Worm (Caenorhabditis elegans) whole organism, L1 larva: Measurements from ENCODE around the gene C26F1.1.
A peak's percentile ranks its signal among the peaks of the same experiment; 100 is the strongest.

Source experiments
- C16A3.4 ChIP-seq: fragments of 150-350 bp; optimal IDR thresholded peaks from 2 replicates; lab custom pipeline; 2014; ENCODE audit warnings: missing biosample characterization, missing genetic modification characterization
- C34B4.2 ChIP-seq: sonication (generic microtip); optimal IDR thresholded peaks from 2 replicates; lab custom pipeline; 2017; ENCODE audit warnings: mild to moderate bottlenecking, missing genetic modification characterization, missing compliant biosample characterization
- F16B12.6 ChIP-seq: fragments of 150-350 bp; optimal IDR thresholded peaks from 2 replicates; lab custom pipeline; 2014; ENCODE audit warnings: missing biosample characterization, missing genetic modification characterization
- aly-2 ChIP-seq: fragments of 150-350 bp; optimal IDR thresholded peaks from 2 replicates; lab custom pipeline; 2014; ENCODE audit warnings: missing biosample characterization, missing genetic modification characterization
- ama-1 ChIP-seq: fragments of 150-350 bp; optimal IDR thresholded peaks from 2 replicates; lab custom pipeline; 2014
- dsc-1 ChIP-seq: sonication (generic microtip); optimal IDR thresholded peaks from 2 replicates; lab custom pipeline; 2016; ENCODE audit warnings: mild to moderate bottlenecking, missing genetic modification characterization, missing compliant biosample characterization
- efl-1 ChIP-seq, 4 experiments: fragments of 150-350 bp; optimal IDR thresholded peaks in 3 of 4; peaks in 1 of 4; 1 replicate in 1 of 4; 2 replicates in 3 of 4; lab custom pipeline; 2014; ENCODE audit warnings: missing biosample characterization in 2 of 4, missing genetic modification characterization in 2 of 4, missing genetic modification reagents in 2 of 4
- elt-3 ChIP-seq, 6 experiments: fragments of 150-350 bp in 1 of 6; sonication (generic microtip); optimal IDR thresholded peaks; 2 replicates each; lab custom pipeline; 2017 to 2018; ENCODE audit warnings: missing biosample characterization in 6 of 6, missing genetic modification characterization in 6 of 6, inconsistent platforms in 1 of 6
- fkh-10 ChIP-seq: sonication (generic microtip); optimal IDR thresholded peaks from 2 replicates; lab custom pipeline; 2017; ENCODE audit warnings: missing biosample characterization, missing genetic modification reagents, missing genetic modification characterization
- hlh-17 ChIP-seq: fragments of 200-800 bp; sonication (Bioruptor generic); optimal IDR thresholded peaks from 2 replicates; lab custom pipeline; 2018; ENCODE audit warnings: missing genetic modification characterization, mild to moderate bottlenecking, missing compliant biosample characterization, moderate library complexity, borderline replicate concordance
- hpl-2 ChIP-seq: fragments of 150-350 bp; optimal IDR thresholded peaks from 2 replicates; lab custom pipeline; 2014; ENCODE audit warnings: missing biosample characterization, missing genetic modification reagents, missing genetic modification characterization
- lin-14 ChIP-seq: fragments of 200-800 bp; sonication (Bioruptor generic); optimal IDR thresholded peaks from 2 replicates; lab custom pipeline; 2018; ENCODE audit warnings: mild to moderate bottlenecking, missing genetic modification characterization, moderate library complexity, missing compliant biosample characterization
- lin-35 ChIP-seq, 2 experiments: fragments of 150-350 bp; optimal IDR thresholded peaks; 2 replicates each; lab custom pipeline; 2014; ENCODE audit warnings: missing biosample characterization in 2 of 2, missing genetic modification characterization in 2 of 2, missing genetic modification reagents in 2 of 2
- lsy-2 ChIP-seq, 2 experiments: fragments of 150-350 bp; optimal IDR thresholded peaks; 2 replicates each; lab custom pipeline; 2014; ENCODE audit warnings: missing biosample characterization in 2 of 2, missing genetic modification characterization in 2 of 2
- mab-9 ChIP-seq: fragments of 200-800 bp; sonication (Bioruptor generic); IDR thresholded peaks from 2 replicates; pipeline ENCODE4 v1.3.6; 2022; ENCODE audit warnings: missing genetic modification reagents, missing genetic modification characterization, missing compliant biosample characterization
- mdl-1 ChIP-seq, 2 experiments: fragments of 150-350 bp; optimal IDR thresholded peaks; 2 replicates each; lab custom pipeline; 2014 to 2017; ENCODE audit warnings: missing biosample characterization in 2 of 2, missing genetic modification characterization in 2 of 2, inconsistent platforms in 1 of 2
- nhr-19 ChIP-seq: fragments of 200-800 bp; sonication (Bioruptor generic); conservative IDR thresholded peaks from 2 replicates; pipeline ENCODE4 v1.3.6; 2022; ENCODE audit warnings: missing genetic modification characterization, missing compliant biosample characterization
- nhr-20 ChIP-seq: sonication (generic microtip); optimal IDR thresholded peaks from 2 replicates; lab custom pipeline; 2016; ENCODE audit warnings: mild to moderate bottlenecking, missing genetic modification characterization, missing compliant biosample characterization
- nhr-47 ChIP-seq: sonication (generic microtip); optimal IDR thresholded peaks from 2 replicates; lab custom pipeline; 2016; ENCODE audit warnings: mild to moderate bottlenecking, missing genetic modification characterization, moderate library complexity, missing compliant biosample characterization
- nhr-71 ChIP-seq: sonication (generic microtip); optimal IDR thresholded peaks from 2 replicates; lab custom pipeline; 2016; ENCODE audit warnings: mild to moderate bottlenecking, missing genetic modification characterization, moderate library complexity, missing compliant biosample characterization
- nhr-76 ChIP-seq: sonication (generic microtip); optimal IDR thresholded peaks from 2 replicates; lab custom pipeline; 2017; ENCODE audit warnings: missing biosample characterization, missing genetic modification characterization
- nhr-77 ChIP-seq: fragments of 150-350 bp; optimal IDR thresholded peaks from 2 replicates; lab custom pipeline; 2014; ENCODE audit warnings: missing biosample characterization, missing genetic modification characterization
- nhr-84 ChIP-seq: sonication (generic microtip); optimal IDR thresholded peaks from 2 replicates; lab custom pipeline; 2017; ENCODE audit warnings: missing biosample characterization, missing genetic modification characterization
- nhr-85 ChIP-seq: sonication (generic microtip); peaks from one replicate; lab custom pipeline; 2016; ENCODE audit warnings: missing genetic modification characterization, inconsistent platforms, missing compliant biosample characterization
- nhr-90 ChIP-seq: sonication (generic microtip); optimal IDR thresholded peaks from 2 replicates; lab custom pipeline; 2016; ENCODE audit warnings: mild to moderate bottlenecking, missing genetic modification characterization, missing compliant biosample characterization; ENCODE audit not compliant: poor library complexity
- pax-3 ChIP-seq: fragments of 200-800 bp; sonication (Bioruptor generic); optimal IDR thresholded peaks from 2 replicates; lab custom pipeline; 2018; ENCODE audit warnings: mild to moderate bottlenecking, missing genetic modification characterization, moderate library complexity, missing compliant biosample characterization
- rnt-1 ChIP-seq: sonication (generic microtip); optimal IDR thresholded peaks from 2 replicates; lab custom pipeline; 2016; ENCODE audit warnings: mild to moderate bottlenecking, missing genetic modification characterization, moderate library complexity, missing compliant biosample characterization
- snu-23 ChIP-seq: sonication (generic microtip); optimal IDR thresholded peaks from 2 replicates; lab custom pipeline; 2016; ENCODE audit warnings: missing genetic modification characterization, missing compliant biosample characterization
- sptf-1 ChIP-seq: fragments of 150-350 bp; optimal IDR thresholded peaks from 2 replicates; lab custom pipeline; 2014; ENCODE audit warnings: missing biosample characterization, missing genetic modification characterization
- sup-37 ChIP-seq: fragments of 200-800 bp; sonication (Bioruptor generic); optimal IDR thresholded peaks from 2 replicates; lab custom pipeline; 2018; ENCODE audit warnings: mild to moderate bottlenecking, missing genetic modification characterization, missing compliant biosample characterization
- swsn-7 ChIP-seq: sonication (generic microtip); optimal IDR thresholded peaks from 2 replicates; lab custom pipeline; 2016; ENCODE audit warnings: missing genetic modification characterization, missing compliant biosample characterization
- unc-86 ChIP-seq: sonication (generic microtip); optimal IDR thresholded peaks from 2 replicates; lab custom pipeline; 2016; ENCODE audit warnings: missing genetic modification characterization, missing compliant biosample characterization
- vab-15 ChIP-seq: sonication (generic microtip); optimal IDR thresholded peaks from 2 replicates; lab custom pipeline; 2017; ENCODE audit warnings: missing genotype, mild to moderate bottlenecking, missing genetic modification characterization, missing compliant biosample characterization

C26F1.1 gene

DNA sequence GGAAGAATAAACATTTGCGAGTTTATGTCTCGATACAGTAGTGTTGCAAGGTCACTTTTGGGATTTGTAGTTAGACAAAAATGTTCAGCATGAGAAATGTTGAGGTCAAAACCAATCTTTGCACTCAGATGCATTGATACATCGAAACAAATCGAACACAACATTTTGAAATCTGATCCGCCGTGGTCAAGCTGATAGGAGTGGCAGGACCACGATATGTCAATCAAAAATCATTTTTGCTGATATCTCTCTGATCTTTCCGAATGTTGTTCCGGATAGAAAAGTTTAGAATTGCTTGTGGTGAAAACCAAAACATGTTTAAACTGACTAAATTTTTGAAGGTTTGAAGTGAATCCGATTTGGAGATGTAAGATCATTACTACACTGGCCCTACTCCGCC, 40.6 kb downstream of the C26F1.1 start:
- TF ChIP-seq hlh-17 (GFP tag; lab: Kevin White, UChicago) (no peak), C16A3.4 (tag; lab: Kevin White, UChicago) (no peak), pax-3 (tag; lab: Kevin White, UChicago) (no peak), nhr-84 (tag; lab: Kevin White, UChicago) (no peak), C34B4.2 (tag; lab: Kevin White, UChicago) (no peak), unc-86 (tag; lab: Kevin White, UChicago) (no peak), nhr-76 (tag; lab: Kevin White, UChicago) (no peak), sptf-1 (tag; lab: Kevin White, UChicago) (no peak), mab-9 (no peak), F16B12.6 (tag; lab: Kevin White, UChicago) (no peak), lsy-2 (tag; optimal IDR thresholded peaks at IDR 0.05; lab: Kevin White, UChicago) (no peak), efl-1 (optimal IDR thresholded peaks at IDR 0.05; lab: Kevin White, UChicago) (no peak), efl-1 (GFP tag; optimal IDR thresholded peaks at IDR 0.05 in 1 of 2; lab: Kevin White, UChicago) (no peak)

DNA sequence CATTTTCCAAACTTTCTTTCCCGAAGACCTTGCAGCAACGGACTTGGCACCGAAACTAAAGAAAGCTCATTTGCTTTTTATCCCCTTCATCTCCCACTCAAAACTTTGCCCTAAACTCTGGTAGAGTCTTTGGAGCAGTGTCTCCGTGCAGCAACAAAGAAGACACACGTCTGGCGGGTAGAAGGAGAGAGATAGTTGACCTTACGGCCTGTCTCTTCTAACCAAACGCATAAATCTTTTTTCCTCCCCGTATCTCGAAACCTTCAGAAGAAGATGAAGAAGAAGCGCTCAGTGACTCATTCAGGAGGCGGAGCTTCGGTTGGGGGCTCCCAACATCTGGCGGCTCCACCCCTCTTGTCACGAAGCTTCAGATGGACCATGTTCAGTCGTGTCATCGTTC, 41.1 kb downstream of the C26F1.1 start:
- TF ChIP-seq ama-1 (lab: Kevin White, UChicago) (no peak), dsc-1 (tag; lab: Kevin White, UChicago) (peak; percentile 49), rnt-1 (tag; lab: Kevin White, UChicago) (peak; percentile 54)

DNA sequence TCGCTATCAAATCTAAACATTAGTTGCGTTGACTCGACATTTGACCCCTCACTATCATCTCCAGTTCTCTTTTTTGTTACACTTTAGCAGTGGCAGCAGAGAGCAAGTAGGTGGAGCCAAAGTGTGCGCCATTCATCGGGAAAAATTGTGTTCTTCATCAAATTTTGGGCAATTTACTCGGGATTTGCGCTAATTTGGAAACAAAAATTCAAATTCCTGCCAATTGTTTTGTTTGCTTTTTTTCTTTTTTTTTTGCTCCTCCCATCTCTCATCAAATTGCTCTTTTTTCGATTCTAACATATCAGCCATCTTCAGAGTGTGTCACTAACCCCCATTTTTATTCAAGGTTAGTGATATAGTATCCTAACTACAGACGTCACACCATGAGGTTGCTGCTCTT, 41.7 kb downstream of the C26F1.1 start, which contains the start of gene mig-6:
TSS of gene mig-6 (plus strand) at position 301 of the 400 bp plus-strand sequence.
- TF ChIP-seq sup-37 (no peak), aly-2 (no peak), nhr-90 (tag; lab: Kevin White, UChicago) (no peak)

DNA sequence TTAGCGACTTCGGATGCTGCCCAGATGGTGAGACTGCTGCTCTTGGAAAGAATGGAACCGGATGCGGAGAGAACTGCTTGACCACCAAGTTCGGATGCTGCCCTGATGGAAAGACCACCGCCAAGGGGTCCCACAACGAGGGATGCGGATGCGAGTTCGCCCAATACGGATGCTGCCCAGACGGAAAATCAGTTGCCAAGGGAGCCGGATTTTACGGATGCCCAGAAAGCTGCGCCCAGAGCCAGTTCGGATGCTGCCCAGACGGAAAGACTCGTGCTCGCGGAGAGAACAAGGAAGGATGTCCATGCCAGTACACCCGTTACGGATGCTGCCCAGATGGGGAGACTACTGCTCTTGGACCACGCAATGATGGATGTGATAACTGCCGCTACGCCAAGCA, 45.7 kb downstream of the C26F1.1 start:
- no peak for TF ChIP-seq hpl-2 (GFP tag; lab: Kevin White, UChicago)
- no peak for TF ChIP-seq efl-1 (optimal IDR thresholded peaks at IDR 0.05; lab: Kevin White, UChicago)
- peak in 1 of 2 experiments; percentile 65 for TF ChIP-seq efl-1 (GFP tag; optimal IDR thresholded peaks at IDR 0.05 in 1 of 2; lab: Kevin White, UChicago)
- TF ChIP-seq fkh-10 (GFP tag; lab: Kevin White, UChicago): no peak

DNA sequence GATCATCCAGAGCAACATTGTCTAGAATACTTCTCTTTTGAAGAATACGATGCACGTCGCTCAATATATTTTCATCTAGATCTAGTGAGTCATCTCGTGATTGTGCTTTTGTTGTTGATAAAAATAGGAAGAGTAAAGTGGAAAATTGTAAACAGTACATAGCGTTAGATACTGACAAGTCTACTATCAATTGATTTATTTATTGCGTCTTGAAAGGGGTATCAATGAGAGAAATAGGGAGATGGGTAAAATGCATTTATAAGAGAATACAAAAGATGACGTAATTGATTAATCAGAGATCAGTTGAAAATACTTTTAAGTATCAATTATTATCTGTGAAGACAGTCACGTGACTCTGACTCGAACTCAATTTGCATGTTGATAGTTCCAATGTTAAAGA, 51.7 kb downstream of the C26F1.1 start, which contains the start of gene txt-5:
TSS of gene txt-5 (minus strand) at position 224 of the 400 bp plus-strand sequence.
- peak; percentile 51 for TF ChIP-seq lin-14
- peak; percentile 37 for TF ChIP-seq nhr-19 (GFP tag; lab: Robert Waterston, UW)
- TF ChIP-seq nhr-90 (tag; lab: Kevin White, UChicago): peak; percentile 67
- TF ChIP-seq snu-23 (GFP tag; lab: Kevin White, UChicago): peak; percentile 53
- no peak for TF ChIP-seq swsn-7
- peak; percentile 57 for TF ChIP-seq nhr-20 (tag; lab: Kevin White, UChicago)
- TF ChIP-seq nhr-71 (tag; lab: Kevin White, UChicago): peak; percentile 72
- peak in 1 of 2 experiments; percentile 43 for TF ChIP-seq lin-35 (GFP tag; optimal IDR thresholded peaks at IDR 0.05; lab: Kevin White, UChicago)
- TF ChIP-seq elt-3 (tag; optimal IDR thresholded peaks at IDR 0.05; lab: Kevin White, UChicago): peak in 3 of 6 experiments; percentile 43 to 83 (median 68)
- TF ChIP-seq vab-15 (tag; lab: Kevin White, UChicago): no peak
- TF ChIP-seq lsy-2 (tag; optimal IDR thresholded peaks at IDR 0.05; lab: Kevin White, UChicago): peak in 1 of 2 experiments; percentile 22
- TF ChIP-seq nhr-77 (tag; lab: Kevin White, UChicago): no peak
- no peak for TF ChIP-seq ama-1 (lab: Kevin White, UChicago)
- no peak for TF ChIP-seq mdl-1 (tag; optimal IDR thresholded peaks at IDR 0.05; lab: Kevin White, UChicago)
- peak; percentile 86 for TF ChIP-seq nhr-85
- TF ChIP-seq nhr-47 (tag; lab: Kevin White, UChicago): peak; percentile 24
